Worm (Caenorhabditis elegans): ENCODE measurements around the gene qars-1.
A peak's percentile ranks its signal among the peaks of the same experiment; 100 is the strongest.
"Not testable (repeated sequence)": the region's sequence is repeated elsewhere in the genome, so short reads cannot be mapped to it uniquely, and the experiment has no call there.

qars-1 gene

ce11 chrIV:15011169-15011568, 1.8 kb downstream of the qars-1 start:
- TF ChIP-seq Y79H2A.3 (GFP tag; conservative IDR thresholded peaks at IDR 0.05) (no peak), snpc-4 (GFP tag; optimal IDR thresholded peaks at IDR 0.05) (no peak), snpc-4 (tag; optimal IDR thresholded peaks at IDR 0.05) (peak in 1 of 4 experiments; percentile 71), attf-6 (GFP tag; IDR thresholded peaks at IDR 0.05) (peak; percentile 59), tbp1 (GFP tag; optimal IDR thresholded peaks at IDR 0.05) (peak; percentile 27), athp-1 (tag; optimal IDR thresholded peaks at IDR 0.05) (peak; percentile 63), ztf-18 (tag; optimal IDR thresholded peaks at IDR 0.05) (no peak), madf-6 (GFP tag; IDR thresholded peaks at IDR 0.05) (peak; percentile 36; the same call in 1 of the 2 replicates), nhr-27 (tag; optimal IDR thresholded peaks at IDR 0.05) (no peak), ztf-28 (GFP tag; IDR thresholded peaks at IDR 0.05) (no peak), zim-3 (tag; optimal IDR thresholded peaks at IDR 0.05) (no peak), dpff-1 (tag; optimal IDR thresholded peaks at IDR 0.05) (peak; percentile 26), cebp-1 (GFP tag; IDR thresholded peaks at IDR 0.05) (no peak), cebp-1 (tag; optimal IDR thresholded peaks at IDR 0.05) (peak; percentile 55), efl-1 (GFP tag; optimal IDR thresholded peaks at IDR 0.05) (no peak), T07F8.4 (tag; optimal IDR thresholded peaks at IDR 0.05) (no peak), cebp-2 (GFP tag; IDR thresholded peaks at IDR 0.05) (peak; percentile 87; the same call in 1 of the 2 replicates), atf-7 (tag; optimal IDR thresholded peaks at IDR 0.05) (no peak)

DNA sequence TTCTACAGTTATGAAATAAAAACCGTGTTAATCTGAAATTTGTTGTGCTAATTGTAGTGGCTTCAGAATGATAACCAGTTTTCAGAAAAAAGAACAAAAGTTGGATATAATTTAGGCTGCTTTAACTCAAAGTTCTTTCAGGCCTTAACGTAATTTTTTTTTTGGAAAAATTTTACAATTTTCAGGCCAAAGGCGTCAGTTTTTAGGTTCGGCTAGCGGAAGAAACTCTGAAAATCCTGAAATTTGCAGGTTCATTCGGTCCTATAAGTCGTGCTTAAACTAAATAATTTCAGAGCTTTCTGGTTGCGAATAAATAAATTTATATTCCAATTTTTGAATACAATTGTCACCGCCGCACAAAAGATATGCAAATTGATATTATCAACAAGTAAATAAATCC, 4.8 kb downstream of the qars-1 start:
- TF ChIP-seq snpc-4 (GFP tag; optimal IDR thresholded peaks at IDR 0.05): no peak
- peak in 1 of 4 experiments; percentile 71 for TF ChIP-seq snpc-4 (tag; optimal IDR thresholded peaks at IDR 0.05)
- TF ChIP-seq attf-6 (GFP tag; IDR thresholded peaks at IDR 0.05): peak; percentile 67; the same call in 1 of the 2 replicates
- no peak for TF ChIP-seq hmg-1.2 (GFP tag; IDR thresholded peaks at IDR 0.05)

- not testable (repeated sequence) for TF ChIP-seq B0035.1 (tag; optimal IDR thresholded peaks at IDR 0.05); mcd-1 (GFP tag; IDR thresholded peaks at IDR 0.05); dpff-1 (tag; optimal IDR thresholded peaks at IDR 0.05)
These were observed 6.5 kb downstream of the qars-1 start, which contains the start of gene Y41E3.6 for ce11 chrIV:15006494-15006893. Gene Y41E3.6 (plus strand): TSS chrIV:15006794.

DNA sequence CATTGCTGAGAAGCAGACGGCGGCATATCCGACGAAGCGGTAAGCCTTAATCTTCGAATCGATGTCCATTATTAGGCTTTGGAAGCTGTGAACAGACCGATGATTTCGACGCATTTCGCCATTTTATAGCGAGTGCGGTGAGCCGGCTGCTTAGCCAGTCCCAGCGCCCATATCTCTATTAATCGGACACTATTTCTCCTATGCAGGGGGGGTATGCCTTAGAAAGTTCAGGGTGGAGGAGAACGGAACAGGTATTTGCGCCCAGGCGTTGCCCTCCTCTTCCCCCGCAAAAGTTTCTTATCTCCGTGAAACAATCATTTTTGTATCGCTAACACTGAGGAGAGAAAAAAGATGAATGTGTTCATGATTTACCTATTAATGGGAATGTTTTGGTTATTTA, 26.3 kb downstream of the qars-1 start, which contains the start of gene dpy-4:
dpy-4 (minus strand) TSS at position 101 of the 400 bp plus-strand sequence.
- TF ChIP-seq nfya-1 (tag; optimal IDR thresholded peaks at IDR 0.05; ENCODE audit: borderline replicate concordance, insufficient read depth): no peak
- no peak for TF ChIP-seq bed-2 (GFP tag; IDR thresholded peaks at IDR 0.05)
- TF ChIP-seq ceh-58 (GFP tag; IDR thresholded peaks at IDR 0.05): no peak
- TF ChIP-seq athp-1 (tag; optimal IDR thresholded peaks at IDR 0.05): no peak
- TF ChIP-seq efl-1 (GFP tag; optimal IDR thresholded peaks at IDR 0.05): no peak
- no peak for TF ChIP-seq ztf-26 (tag; optimal IDR thresholded peaks at IDR 0.05)
- TF ChIP-seq lin-35 (GFP tag; optimal IDR thresholded peaks at IDR 0.05): no peak
- TF ChIP-seq F52B5.7 (tag; optimal IDR thresholded peaks at IDR 0.05): no peak
- TF ChIP-seq lir-1 (GFP tag; conservative IDR thresholded peaks at IDR 0.05): no peak
- no peak for TF ChIP-seq F55B11.4 (tag; optimal IDR thresholded peaks at IDR 0.05; ENCODE audit: borderline replicate concordance, insufficient read depth)
- TF ChIP-seq gei-17 (GFP tag; optimal IDR thresholded peaks at IDR 0.05): no peak
- TF ChIP-seq madf-8 (GFP tag; conservative IDR thresholded peaks at IDR 0.05): no peak
- TF ChIP-seq F57C9.4 (tag; optimal IDR thresholded peaks at IDR 0.05): no peak
- TF ChIP-seq K11D2.4 (GFP tag; IDR thresholded peaks at IDR 0.05): no peak
- TF ChIP-seq die-1 (tag; optimal IDR thresholded peaks at IDR 0.05): no peak

Data from whole organism, young adult.